Worm (Caenorhabditis elegans): ENCODE measurements around the gene Y66D12A.3.

DNA sequence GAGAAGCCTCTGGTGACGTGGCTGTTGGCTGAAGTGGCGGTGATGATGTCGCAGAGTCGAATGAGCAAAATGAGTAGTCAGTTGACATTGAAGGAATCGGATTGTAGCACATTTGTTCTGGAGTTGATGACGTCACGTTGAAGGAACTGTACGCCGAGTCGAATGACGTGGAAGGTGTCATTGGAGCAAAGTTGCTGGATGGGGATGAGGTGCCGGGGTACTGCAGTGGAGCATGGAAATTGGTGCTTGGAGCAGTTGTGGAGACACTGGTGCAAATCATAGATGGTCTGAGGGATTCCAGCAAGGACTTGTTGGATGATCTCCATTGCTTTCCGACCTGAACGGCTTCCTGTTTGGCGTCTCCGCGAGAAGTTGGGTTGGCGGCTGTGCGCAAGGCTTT lies 44.4 kb downstream of the Y66D12A.3 start:
- TF ChIP-seq pha-4 (tag; optimal IDR thresholded peaks at IDR 0.05) = no peak
- no peak for TF ChIP-seq nhr-12 (tag; optimal IDR thresholded peaks at IDR 0.05)
- no peak for TF ChIP-seq ham-2 (GFP tag; optimal IDR thresholded peaks at IDR 0.05)
- no peak for TF ChIP-seq lin-32 (GFP tag; optimal IDR thresholded peaks at IDR 0.05)
- TF ChIP-seq sptf-1 (tag; optimal IDR thresholded peaks at IDR 0.05) = no peak
- TF ChIP-seq unc-39 (tag; optimal IDR thresholded peaks at IDR 0.05) = no peak

All from whole organism, mixed stage, embryonic.